Fruit fly (Drosophila melanogaster) whole organism, embryonic: ENCODE data around the gene CG10866.

Experiments
- CG10543 ChIP-seq: fragments of 200-800 bp; sonication (Bioruptor generic); optimal IDR thresholded peaks from 3 replicates; lab custom pipeline; 2017; ENCODE audit warnings: missing biosample characterization, mild to moderate bottlenecking, missing genetic modification characterization, moderate library complexity
- CG10979 ChIP-seq: fragments of 200-800 bp; sonication (Bioruptor generic); optimal IDR thresholded peaks from 2 replicates; lab custom pipeline; 2018; ENCODE audit warnings: missing biosample characterization, mild to moderate bottlenecking, missing genetic modification characterization, moderate library complexity
- CG12769 ChIP-seq: fragments of 200-800 bp; sonication (Bioruptor generic); optimal IDR thresholded peaks from 2 replicates; lab custom pipeline; 2019; ENCODE audit warnings: missing biosample characterization, mild to moderate bottlenecking, missing genetic modification characterization, moderate library complexity
- CG13424 ChIP-seq: fragments of 200-800 bp; sonication (Bioruptor generic); optimal IDR thresholded peaks from 2 replicates; lab custom pipeline; 2019; ENCODE audit warnings: missing biosample characterization, mild to moderate bottlenecking, missing genetic modification characterization, moderate library complexity
- CG14014 ChIP-seq: fragments of 200-800 bp; sonication (Bioruptor generic); IDR thresholded peaks from 2 replicates; pipeline ENCODE4 v1.3.6; 2022; ENCODE audit warnings: missing biosample characterization, missing genetic modification characterization
- CG14860 ChIP-seq: fragments of 200-800 bp; sonication (Bioruptor generic); IDR thresholded peaks from 3 replicates; pipeline ENCODE4 v1.3.6; 2022; ENCODE audit warnings: missing biosample characterization, missing genetic modification characterization; ENCODE audit not compliant: partially characterized antibody
- CG17361 ChIP-seq: fragments of 200-800 bp; sonication (Bioruptor generic); IDR thresholded peaks from 3 replicates; pipeline ENCODE4 v1.3.6; 2022; ENCODE audit warnings: missing biosample characterization, missing genetic modification characterization
- CG33213 ChIP-seq: fragments of 200-800 bp; sonication (Bioruptor generic); optimal IDR thresholded peaks from 3 replicates; lab custom pipeline; 2016; ENCODE audit warnings: missing biosample characterization, missing genetic modification characterization
- CG4424 ChIP-seq: fragments of 200-800 bp; sonication (Bioruptor generic); optimal IDR thresholded peaks from 3 replicates; lab custom pipeline; 2016; ENCODE audit warnings: missing biosample characterization, missing genetic modification characterization
- CG5180 ChIP-seq: fragments of 200-800 bp; sonication (Bioruptor generic); optimal IDR thresholded peaks from 3 replicates; lab custom pipeline; 2017; ENCODE audit warnings: missing biosample characterization, missing genetic modification characterization, mild to moderate bottlenecking, moderate library complexity, missing genetic modification reagents
- CG6175 ChIP-seq: fragments of 200-800 bp; sonication (Bioruptor generic); IDR thresholded peaks from 3 replicates; pipeline ENCODE4 v1.3.6; 2022; ENCODE audit warnings: missing biosample characterization, missing genetic modification characterization
- CG6813 ChIP-seq: fragments of 200-800 bp; sonication (Bioruptor generic); optimal IDR thresholded peaks from 2 replicates; lab custom pipeline; 2017; ENCODE audit warnings: missing biosample characterization, missing genetic modification characterization, mild to moderate bottlenecking, moderate library complexity, missing genetic modification reagents
- CG7987 ChIP-seq: fragments of 200-800 bp; sonication (Bioruptor generic); optimal IDR thresholded peaks from 2 replicates; lab custom pipeline; 2018; ENCODE audit warnings: missing biosample characterization, mild to moderate bottlenecking, missing genetic modification characterization, moderate library complexity
- CG8281 ChIP-seq: fragments of 200-800 bp; sonication (Bioruptor generic); optimal IDR thresholded peaks from 2 replicates; lab custom pipeline; 2018; ENCODE audit warnings: missing biosample characterization, mild to moderate bottlenecking, missing genetic modification characterization, moderate library complexity
- CG9609 ChIP-seq: fragments of 200-800 bp; sonication (Bioruptor generic); optimal IDR thresholded peaks from 3 replicates; lab custom pipeline; 2016; ENCODE audit warnings: missing biosample characterization, missing genetic modification characterization
- CG9817 ChIP-seq: fragments of 200-800 bp; sonication (Bioruptor generic); optimal IDR thresholded peaks from 2 replicates; lab custom pipeline; 2018; ENCODE audit warnings: missing biosample characterization, mild to moderate bottlenecking, missing genetic modification characterization, moderate library complexity
- CrebB ChIP-seq: fragments of 200-800 bp; sonication (Bioruptor generic); optimal IDR thresholded peaks from 3 replicates; lab custom pipeline; 2018; ENCODE audit warnings: missing biosample characterization, mild to moderate bottlenecking, missing genetic modification characterization
- Deaf1 ChIP-seq: fragments of 200-800 bp; optimal IDR thresholded peaks from 3 replicates; lab custom pipeline; 2019; ENCODE audit warnings: missing biosample characterization, mild to moderate bottlenecking, missing genetic modification characterization, moderate library complexity
- E2f1 ChIP-seq: fragments of 200-800 bp; sonication (Bioruptor generic); IDR thresholded peaks from 2 replicates; pipeline ENCODE4 v1.3.6; 2022; ENCODE audit warnings: missing biosample characterization, missing genetic modification characterization
- Elba2 ChIP-seq: fragments of 200-800 bp; sonication (Bioruptor generic); optimal IDR thresholded peaks from 3 replicates; lab custom pipeline; 2016; ENCODE audit warnings: missing biosample characterization, missing genetic modification characterization
- GATAe ChIP-seq: fragments of 200-800 bp; sonication (Bioruptor generic); conservative IDR thresholded peaks from 2 replicates; pipeline ENCODE4 v1.3.6; 2022; ENCODE audit warnings: missing biosample characterization, missing genetic modification characterization
- Hr3 ChIP-seq: fragments of 200-800 bp; sonication (Bioruptor generic); optimal IDR thresholded peaks from 3 replicates; lab custom pipeline; 2016; ENCODE audit warnings: missing biosample characterization, missing genetic modification characterization
- Hr78 ChIP-seq, 2 experiments: fragments of 200-800 bp in 1 of 2; fragments of >200 bp in 1 of 2; sonication (Bioruptor generic) in 1 of 2; optimal IDR thresholded peaks; 2 replicates each; lab custom pipeline; 2017 to 2019; ENCODE audit warnings: missing biosample characterization in 2 of 2, missing genetic modification characterization in 2 of 2, mild to moderate bottlenecking in 1 of 2, moderate library complexity in 1 of 2
- Neu2 ChIP-seq: fragments of 200-800 bp; sonication (Bioruptor generic); optimal IDR thresholded peaks from 3 replicates; lab custom pipeline; 2016; ENCODE audit warnings: missing biosample characterization, missing genetic modification characterization, borderline replicate concordance
- Poxn ChIP-seq: fragments of 200-800 bp; sonication (Bioruptor generic); IDR thresholded peaks from 2 replicates; pipeline ENCODE4 v1.3.6; 2022; ENCODE audit warnings: missing biosample characterization, missing genetic modification characterization
- Sox100B ChIP-seq: fragments of 200-800 bp; sonication (Bioruptor generic); optimal IDR thresholded peaks from 3 replicates; lab custom pipeline; 2018; ENCODE audit warnings: missing biosample characterization, mild to moderate bottlenecking, missing genetic modification characterization
- Sry-β ChIP-seq: fragments of 200-800 bp; sonication (Bioruptor generic); optimal IDR thresholded peaks from 2 replicates; lab custom pipeline; 2018; ENCODE audit warnings: missing biosample characterization, mild to moderate bottlenecking, missing genetic modification characterization, moderate library complexity
- Stat92E ChIP-seq, 3 experiments: fragments of >200 bp in 2 of 3; fragments of 200-800 bp in 1 of 3; sonication (Bioruptor generic) in 1 of 3; optimal IDR thresholded peaks; 2 replicates each; lab custom pipeline; 2017 to 2019; ENCODE audit warnings: missing biosample characterization in 3 of 3, missing genetic modification characterization in 3 of 3, mild to moderate bottlenecking in 1 of 3, moderate library complexity in 1 of 3
- amos ChIP-seq: fragments of 200-800 bp; sonication (Bioruptor generic); IDR thresholded peaks from 2 replicates; pipeline ENCODE4 v1.3.6; 2022; ENCODE audit warnings: missing biosample characterization, missing genetic modification characterization; ENCODE audit not compliant: partially characterized antibody
- aop ChIP-seq: fragments of 200-800 bp; sonication (Bioruptor generic); IDR thresholded peaks from 2 replicates; pipeline ENCODE4 v1.3.6; 2022; ENCODE audit warnings: missing biosample characterization, missing genetic modification characterization
- cas ChIP-seq: fragments of 200-800 bp; sonication (Bioruptor generic); IDR thresholded peaks from 2 replicates; pipeline ENCODE4 v1.3.6; 2022; ENCODE audit warnings: missing biosample characterization, missing genetic modification characterization
- caup ChIP-seq: fragments of 200-800 bp; sonication (Bioruptor generic); optimal IDR thresholded peaks from 3 replicates; lab custom pipeline; 2017; ENCODE audit warnings: missing biosample characterization, mild to moderate bottlenecking, missing genetic modification characterization, moderate library complexity; ENCODE audit not compliant: severe bottlenecking
- chif ChIP-seq, 2 experiments: fragments of 200-800 bp; sonication (Bioruptor generic); optimal IDR thresholded peaks; 3 replicates each; lab custom pipeline; 2016; ENCODE audit warnings: missing biosample characterization in 2 of 2, missing genetic modification characterization in 2 of 2
- ems ChIP-seq: fragments of 200-800 bp; sonication (Bioruptor generic); optimal IDR thresholded peaks from 3 replicates; lab custom pipeline; 2016; ENCODE audit warnings: missing biosample characterization, missing genetic modification characterization
- gro ChIP-seq: fragments of 200-800 bp; sonication (Bioruptor generic); optimal IDR thresholded peaks from 2 replicates; lab custom pipeline; 2016; ENCODE audit warnings: missing biosample characterization, missing genetic modification characterization
- gt ChIP-seq: fragments of 200-800 bp; sonication (Bioruptor generic); IDR thresholded peaks from 2 replicates; pipeline ENCODE4 v1.3.6; 2022; ENCODE audit warnings: missing biosample characterization, missing genetic modification characterization
- luna ChIP-seq: fragments of 200-800 bp; sonication (Bioruptor generic); optimal IDR thresholded peaks from 2 replicates; lab custom pipeline; 2016; ENCODE audit warnings: missing biosample characterization, missing genetic modification characterization
- pfk ChIP-seq: fragments of 200-800 bp; sonication (Bioruptor generic); optimal IDR thresholded peaks from 2 replicates; lab custom pipeline; 2018; ENCODE audit warnings: missing biosample characterization, mild to moderate bottlenecking, missing genetic modification characterization, moderate library complexity
- pho ChIP-seq: fragments of 200-800 bp; sonication (Bioruptor generic); optimal IDR thresholded peaks from 2 replicates; lab custom pipeline; 2016; ENCODE audit warnings: missing biosample characterization, missing genetic modification characterization
- prd ChIP-seq, 3 experiments: fragments of >200 bp in 2 of 3; fragments of 200-800 bp in 1 of 3; sonication (Bioruptor generic) in 1 of 3; optimal IDR thresholded peaks in 2 of 3; IDR thresholded peaks in 1 of 3; 2 replicates in 2 of 3; 3 replicates in 1 of 3; pipeline versions ENCODE4 v1.3.6 to Lab custom; 2017 to 2022; ENCODE audit warnings: missing biosample characterization in 1 of 3, missing genetic modification characterization in 1 of 3
- pzg ChIP-seq: fragments of 200-800 bp; sonication (Bioruptor generic); optimal IDR thresholded peaks from 3 replicates; lab custom pipeline; 2018; ENCODE audit warnings: missing biosample characterization, mild to moderate bottlenecking, missing genetic modification characterization, moderate library complexity
- scrt ChIP-seq: fragments of 200-800 bp; sonication (Bioruptor generic); optimal IDR thresholded peaks from 2 replicates; lab custom pipeline; 2018; ENCODE audit warnings: missing biosample characterization, mild to moderate bottlenecking, missing genetic modification characterization, moderate library complexity
- sd ChIP-seq: fragments of 200-800 bp; sonication (Bioruptor generic); optimal IDR thresholded peaks from 3 replicates; lab custom pipeline; 2018; ENCODE audit warnings: missing biosample characterization, mild to moderate bottlenecking, missing genetic modification characterization, moderate library complexity
- slou ChIP-seq: fragments of 200-800 bp; sonication (Bioruptor generic); optimal IDR thresholded peaks from 3 replicates; lab custom pipeline; 2016; ENCODE audit warnings: missing biosample characterization, missing genetic modification characterization
- sob ChIP-seq: fragments of 200-800 bp; sonication (Bioruptor generic); IDR thresholded peaks from 2 replicates; pipeline ENCODE4 v1.3.6; 2022; ENCODE audit warnings: missing biosample characterization, missing genetic modification characterization
- vnd ChIP-seq: fragments of 200-800 bp; sonication (Bioruptor generic); IDR thresholded peaks from 3 replicates; pipeline ENCODE4 v1.3.6; 2022; ENCODE audit warnings: missing biosample characterization, missing genetic modification characterization; ENCODE audit not compliant: partially characterized antibody
- vvl ChIP-seq: fragments of 200-800 bp; sonication (Bioruptor generic); IDR thresholded peaks from 2 replicates; pipeline ENCODE4 v1.3.6; 2022; ENCODE audit warnings: missing biosample characterization, missing genetic modification characterization
- wdn ChIP-seq: fragments of 200-800 bp; sonication (Bioruptor generic); IDR thresholded peaks from 2 replicates; pipeline ENCODE4 v1.3.6; 2022; ENCODE audit warnings: missing biosample characterization, missing genetic modification characterization

The CG10866 gene

DNA sequence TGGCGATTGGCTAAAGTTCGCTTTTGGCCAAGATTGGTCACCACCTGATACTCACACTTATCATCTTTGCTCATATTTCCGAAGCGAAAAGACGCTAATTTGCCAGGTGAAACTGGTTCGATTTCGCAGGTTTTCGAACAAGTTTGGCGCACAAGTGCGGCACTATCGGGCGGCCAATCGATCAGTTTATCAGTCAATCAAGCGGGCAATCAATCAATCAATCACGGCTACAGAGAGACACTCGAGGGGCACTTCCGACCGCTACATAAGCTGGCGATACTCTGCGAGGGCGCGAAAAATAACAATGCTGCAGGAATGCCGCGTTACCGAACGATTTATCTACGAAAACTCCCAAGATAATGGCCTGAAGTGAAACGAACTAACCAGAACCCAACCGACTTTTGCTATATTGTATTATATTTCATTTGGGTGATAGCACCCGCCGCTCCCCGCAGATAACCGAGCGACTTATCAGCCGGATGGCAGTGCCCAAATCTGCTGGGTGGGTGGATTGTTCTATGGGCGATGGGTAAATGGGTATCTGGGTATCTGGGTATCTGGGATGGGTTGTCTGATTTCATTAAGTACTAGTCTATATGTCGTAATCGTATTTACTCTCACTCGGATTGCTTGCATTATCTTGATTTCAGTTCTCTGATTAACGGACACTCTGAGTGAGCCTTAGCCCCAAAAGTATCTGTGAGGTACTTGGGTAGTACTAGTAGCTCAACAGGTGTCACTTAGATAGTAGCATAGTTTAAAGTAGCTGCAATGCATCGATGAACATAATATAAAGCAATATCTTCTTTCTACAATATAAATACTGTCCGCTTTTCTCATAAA is 8.6 kb downstream of the CG10866 start (continued):
- TF ChIP-seq Sry-β (GFP tag; lab: Kevin White, UChicago) (no peak), CG14860 (no peak), chif (GFP tag; optimal IDR thresholded peaks at IDR 0.05; lab: Kevin White, UChicago) (no peak), CG12769 (tag; lab: Kevin White, UChicago) (peak; percentile 37), amos (no peak), pho (GFP tag; lab: Kevin White, UChicago) (no peak), aop (GFP tag; lab: Robert Waterston, UW) (no peak), Elba2 (no peak), CG9609 (no peak), gro (GFP tag; lab: Kevin White, UChicago) (peak; percentile 17), CG17361 (GFP tag; lab: Robert Waterston, UW) (no peak), CG4424 (GFP tag; lab: Kevin White, UChicago) (no peak), Stat92E (GFP tag; optimal IDR thresholded peaks at IDR 0.05; lab: Kevin White, UChicago) (no peak), caup (GFP tag; lab: Kevin White, UChicago) (no peak), CG8281 (tag; lab: Kevin White, UChicago) (peak; percentile 97), CrebB (tag; lab: Kevin White, UChicago) (peak; percentile 0), CG33213 (GFP tag; lab: Kevin White, UChicago) (no peak), Neu2 (GFP tag; lab: Kevin White, UChicago) (no peak), wdn (GFP tag; lab: Robert Waterston, UW) (no peak), GATAe (GFP tag; lab: Robert Waterston, UW) (peak; percentile 93), CG6813 (no peak), CG7987 (GFP tag; lab: Kevin White, UChicago) (no peak), Poxn (GFP tag; lab: Robert Waterston, UW) (no peak), gt (GFP tag; lab: Robert Waterston, UW) (no peak), scrt (no peak), CG6175 (GFP tag; lab: Robert Waterston, UW) (no peak), prd (optimal IDR thresholded peaks at IDR 0.05; lab: Kevin White, UChicago) (no peak), prd (GFP tag; IDR thresholded peaks at IDR 0.05; lab: Robert Waterston, UW) (no peak), CG9817 (tag; lab: Kevin White, UChicago) (no peak), CG5180 (GFP tag; lab: Kevin White, UChicago) (no peak), luna (GFP tag; lab: Kevin White, UChicago) (no peak), pzg (GFP tag; lab: Kevin White, UChicago) (no peak), pfk (no peak), sd (peak; percentile 89), slou (no peak), CG14014 (no peak), Hr78 (GFP tag; optimal IDR thresholded peaks at IDR 0.05; lab: Kevin White, UChicago) (no peak), Deaf1 (tag; lab: Kevin White, UChicago) (peak; percentile 7), Hr3 (GFP tag; lab: Kevin White, UChicago) (no peak), vvl (GFP tag; lab: Robert Waterston, UW) (no peak), ems (GFP tag; lab: Kevin White, UChicago) (no peak), Sox100B (GFP tag; lab: Kevin White, UChicago) (no peak), E2f1 (GFP tag; lab: Robert Waterston, UW) (no peak), CG10543 (GFP tag; lab: Kevin White, UChicago) (peak; percentile 69), CG10979 (tag; lab: Kevin White, UChicago) (no peak), vnd (no peak), sob (no peak), CG13424 (tag; lab: Kevin White, UChicago) (no peak), cas (no peak)
